Worm (Caenorhabditis elegans): ENCODE results near the gene col-123.
"Not testable (repeated sequence)": the region's sequence is repeated elsewhere in the genome, so short reads cannot be mapped to it uniquely, and the experiment has no call there.

The col-123 gene

ce11 chrIV:9833337-9833736, 11.6 kb downstream of the col-123 start:
- no peak for TF ChIP-seq nhr-102 (tag; optimal IDR thresholded peaks at IDR 0.05)
- peak; percentile 95 for TF ChIP-seq aha-1 (tag)
- no peak for TF ChIP-seq dmd-6 (GFP tag; IDR thresholded peaks at IDR 0.05)
- no peak for TF ChIP-seq duxl-1 (tag; optimal IDR thresholded peaks at IDR 0.05; ENCODE audit: poor library complexity)

ce11 chrIV:9836317-9836716, 14.6 kb downstream of the col-123 start, which contains the start of gene msp-81:
Gene msp-81, minus strand, starts transcription at chrIV:9836417.
- TF ChIP-seq hmg-1.1 (GFP tag; IDR thresholded peaks at IDR 0.05), result no peak
- TF ChIP-seq zag-1 (tag; optimal IDR thresholded peaks at IDR 0.05), result no peak

ce11 chrIV:9837349-9837748, 15.6 kb downstream of the col-123 start, which contains the start of gene msp-10:
Gene msp-10, plus strand, starts transcription at chrIV:9837649.
- TF ChIP-seq ZK546.5 (tag; optimal IDR thresholded peaks at IDR 0.05); nhr-48 (tag; optimal IDR thresholded peaks at IDR 0.05); F26F4.8 (GFP tag; conservative IDR thresholded peaks at IDR 0.05): not testable (repeated sequence)

ce11 chrIV:9840984-9841590, 19.4 kb downstream of the col-123 start, which contains the start of the genes kin-24 and msp-56:
Gene kin-24, minus strand, starts transcription at chrIV:9841084.
Gene msp-56, plus strand, starts transcription at chrIV:9841540.
- no peak for TF ChIP-seq ctbp-1 (GFP tag; IDR thresholded peaks at IDR 0.05)
- TF ChIP-seq skn-1 (tag; optimal IDR thresholded peaks at IDR 0.05), result no peak
- 0 out of 2 replicates have a peak, but pooled peaks have one; percentile 35 for TF ChIP-seq dmd-8 (GFP tag; IDR thresholded peaks at IDR 0.05)
- no peak for TF ChIP-seq unc-62 (GFP tag; optimal IDR thresholded peaks at IDR 0.05 in 1 of 2)
- no peak for TF ChIP-seq unc-62 (tag; optimal IDR thresholded peaks at IDR 0.05)

- TF ChIP-seq lin-38 (GFP tag; IDR thresholded peaks at IDR 0.05), result no peak
- TF ChIP-seq ceh-44 (GFP tag; IDR thresholded peaks at IDR 0.05), result no peak
- no peak for TF ChIP-seq lin-1 (GFP tag; IDR thresholded peaks at IDR 0.05)
- TF ChIP-seq daf-19 (GFP tag; conservative IDR thresholded peaks at IDR 0.05), result no peak
- TF ChIP-seq nhr-41 (GFP tag; IDR thresholded peaks at IDR 0.05), result no peak
- no peak for TF ChIP-seq mxl-3 (GFP tag; optimal IDR thresholded peaks at IDR 0.05)
- no peak for TF ChIP-seq R02D3.7 (tag; optimal IDR thresholded peaks at IDR 0.05)
- TF ChIP-seq lim-7 (GFP tag; IDR thresholded peaks at IDR 0.05), result no peak
- no peak for TF ChIP-seq hlh-30 (tag; optimal IDR thresholded peaks at IDR 0.05; ENCODE audit: insufficient read depth)
Measured at ce11 chrIV:9842071-9842470, 20.4 kb downstream of the col-123 start, which contains the start of gene K07F5.17. Gene K07F5.17, plus strand, starts transcription at chrIV:9842371.

ce11 chrIV:9843760-9844159, 22.0 kb downstream of the col-123 start, which contains the start of gene nspd-2:
Gene nspd-2, plus strand, starts transcription at chrIV:9844060.
- TF ChIP-seq unc-62 (GFP tag; optimal IDR thresholded peaks at IDR 0.05 in 1 of 2) (peak in 1 of 2 experiments; percentile 71), unc-62 (tag; optimal IDR thresholded peaks at IDR 0.05) (no peak), aly-2 (tag; optimal IDR thresholded peaks at IDR 0.05) (no peak)

- no peak for TF ChIP-seq lin-15B (tag; optimal IDR thresholded peaks at IDR 0.05)
- no peak for TF ChIP-seq lin-39 (tag; optimal IDR thresholded peaks at IDR 0.05)
- no peak for TF ChIP-seq Y105C5A.15 (GFP tag; IDR thresholded peaks at IDR 0.05)
Measured at ce11 chrIV:9846574-9846973, 24.9 kb downstream of the col-123 start, which contains the start of gene K07F5.6. Gene K07F5.6, minus strand, starts transcription at chrIV:9846674.

ce11 chrIV:9848075-9848474, 26.4 kb downstream of the col-123 start, which contains the start of gene K07F5.7:
Gene K07F5.7, minus strand, starts transcription at chrIV:9848175.
- TF ChIP-seq sdz-12 (GFP tag; optimal IDR thresholded peaks at IDR 0.05), result no peak
- no peak for TF ChIP-seq nhr-48 (tag; optimal IDR thresholded peaks at IDR 0.05)
- peak; percentile 64 for TF ChIP-seq aha-1 (tag)
- TF ChIP-seq Y105C5A.15 (GFP tag; IDR thresholded peaks at IDR 0.05), result no peak
- no peak for TF ChIP-seq ceh-62 (tag; optimal IDR thresholded peaks at IDR 0.05)
- no peak for TF ChIP-seq nhr-25 (tag; optimal IDR thresholded peaks at IDR 0.05; ENCODE audit: borderline replicate concordance, insufficient read depth)
